Fruit fly (Drosophila melanogaster) whole organism, embryonic: ENCODE results near the gene PGAP1.

ENCODE experiments used
- Ada2b ChIP-seq: fragments of 200-800 bp; sonication (Bioruptor generic); IDR thresholded peaks from 2 replicates; pipeline ENCODE4 v1.3.6; 2022; ENCODE audit warnings: missing biosample characterization, missing genetic modification characterization
- Adf1 ChIP-seq: fragments of 200-800 bp; sonication (Bioruptor generic); IDR thresholded peaks from 2 replicates; pipeline ENCODE4 v1.3.6; 2022; ENCODE audit warnings: missing biosample characterization, missing genetic modification characterization
- B-H2 ChIP-seq: fragments of 200-800 bp; sonication (Bioruptor generic); optimal IDR thresholded peaks from 2 replicates; lab custom pipeline; 2018; ENCODE audit warnings: missing biosample characterization, mild to moderate bottlenecking, missing genetic modification characterization
- Blimp-1 ChIP-seq: fragments of 200-800 bp; sonication (Bioruptor generic); optimal IDR thresholded peaks from 3 replicates; lab custom pipeline; 2018; ENCODE audit warnings: missing biosample characterization, missing genetic modification characterization, mild to moderate bottlenecking, moderate library complexity, missing genetic modification reagents
- CG10209 ChIP-seq: fragments of 200-800 bp; sonication (Bioruptor generic); optimal IDR thresholded peaks from 3 replicates; lab custom pipeline; 2017; ENCODE audit warnings: missing biosample characterization, mild to moderate bottlenecking, missing genetic modification characterization, missing genetic modification reagents
- CG1024 ChIP-seq: fragments of 200-800 bp; sonication (Bioruptor generic); IDR thresholded peaks from 2 replicates; pipeline ENCODE4 v1.3.6; 2022; ENCODE audit warnings: missing biosample characterization, missing genetic modification characterization
- CG10321 ChIP-seq: fragments of 200-800 bp; sonication (Bioruptor generic); IDR thresholded peaks from 2 replicates; pipeline ENCODE4 v1.3.6; 2022; ENCODE audit warnings: missing biosample characterization, missing genetic modification characterization
- CG11247 ChIP-seq: fragments of 200-800 bp; sonication (Bioruptor generic); IDR thresholded peaks from 2 replicates; pipeline ENCODE4 v1.3.6; 2022; ENCODE audit warnings: missing biosample characterization, missing genetic modification characterization
- CG12942 ChIP-seq: fragments of 200-800 bp; sonication (Bioruptor generic); optimal IDR thresholded peaks from 3 replicates; lab custom pipeline; 2016; ENCODE audit warnings: missing biosample characterization, missing genetic modification characterization
- CG17912 ChIP-seq: fragments of 200-800 bp; sonication (Bioruptor generic); optimal IDR thresholded peaks from 2 replicates; lab custom pipeline; 2018; ENCODE audit warnings: missing biosample characterization, mild to moderate bottlenecking, missing genetic modification characterization
- CG18476 ChIP-seq: fragments of 200-800 bp; sonication (Bioruptor generic); optimal IDR thresholded peaks from 2 replicates; lab custom pipeline; 2016; ENCODE audit warnings: missing biosample characterization, mild to moderate bottlenecking, missing genetic modification characterization
- CG2120 ChIP-seq: fragments of 200-800 bp; sonication (Bioruptor generic); optimal IDR thresholded peaks from 3 replicates; lab custom pipeline; 2016; ENCODE audit warnings: missing biosample characterization, missing genetic modification characterization
- CG2199 ChIP-seq: fragments of 200-800 bp; sonication (Bioruptor generic); IDR thresholded peaks from 3 replicates; pipeline ENCODE4 v1.3.6; 2022; ENCODE audit warnings: missing biosample characterization, missing genetic modification characterization
- CG2712 ChIP-seq: fragments of 200-800 bp; optimal IDR thresholded peaks from 3 replicates; lab custom pipeline; 2019; ENCODE audit warnings: missing biosample characterization, mild to moderate bottlenecking, missing genetic modification characterization, moderate library complexity
- CG30020 ChIP-seq: fragments of 200-800 bp; optimal IDR thresholded peaks from 2 replicates; lab custom pipeline; 2019; ENCODE audit warnings: missing biosample characterization, mild to moderate bottlenecking, missing genetic modification characterization, moderate library complexity
- CG34224 ChIP-seq: fragments of 200-800 bp; sonication (Bioruptor generic); IDR thresholded peaks from 3 replicates; pipeline ENCODE4 v1.3.6; 2022; ENCODE audit warnings: missing biosample characterization, missing genetic modification characterization; ENCODE audit not compliant: partially characterized antibody
- CG34376 ChIP-seq: fragments of 200-800 bp; sonication (Bioruptor generic); optimal IDR thresholded peaks from 2 replicates; lab custom pipeline; 2018; ENCODE audit warnings: missing biosample characterization, mild to moderate bottlenecking, missing genetic modification characterization
- CG4404 ChIP-seq: fragments of 200-800 bp; sonication (Bioruptor generic); IDR thresholded peaks from 2 replicates; pipeline ENCODE4 v1.3.6; 2022; ENCODE audit warnings: missing biosample characterization, missing genetic modification characterization
- CG5953 ChIP-seq: fragments of 200-800 bp; sonication (Bioruptor generic); IDR thresholded peaks from 2 replicates; pipeline ENCODE4 v1.3.6; 2022; ENCODE audit warnings: missing biosample characterization, missing genetic modification characterization
- CG6765 ChIP-seq: fragments of 200-800 bp; sonication (Bioruptor generic); optimal IDR thresholded peaks from 3 replicates; lab custom pipeline; 2017; ENCODE audit warnings: missing biosample characterization, mild to moderate bottlenecking, missing genetic modification characterization
- CG7357 ChIP-seq: fragments of 200-800 bp; sonication (Bioruptor generic); IDR thresholded peaks from 3 replicates; pipeline ENCODE4 v1.3.6; 2022; ENCODE audit warnings: missing biosample characterization, missing genetic modification characterization
- CG7839 ChIP-seq: fragments of 200-800 bp; sonication (Bioruptor generic); optimal IDR thresholded peaks from 3 replicates; lab custom pipeline; 2018; ENCODE audit warnings: missing biosample characterization, mild to moderate bottlenecking, missing genetic modification characterization, moderate library complexity
- CG8281 ChIP-seq: fragments of 200-800 bp; sonication (Bioruptor generic); optimal IDR thresholded peaks from 2 replicates; lab custom pipeline; 2018; ENCODE audit warnings: missing biosample characterization, mild to moderate bottlenecking, missing genetic modification characterization, moderate library complexity
- CkIIα-i1 ChIP-seq: fragments of 200-800 bp; sonication (Bioruptor generic); IDR thresholded peaks from 2 replicates; pipeline ENCODE4 v1.3.6; 2022; ENCODE audit warnings: missing biosample characterization, missing genetic modification characterization
- CrebB ChIP-seq: fragments of 200-800 bp; sonication (Bioruptor generic); optimal IDR thresholded peaks from 3 replicates; lab custom pipeline; 2018; ENCODE audit warnings: missing biosample characterization, mild to moderate bottlenecking, missing genetic modification characterization
- Dll ChIP-seq: fragments of 200-800 bp; sonication (Bioruptor generic); IDR thresholded peaks from 4 replicates; pipeline ENCODE4 v1.3.6; 2022; ENCODE audit warnings: missing biosample characterization, missing genetic modification characterization; ENCODE audit not compliant: partially characterized antibody
- Dref ChIP-seq: fragments of 200-800 bp; sonication (Bioruptor generic); IDR thresholded peaks from 2 replicates; pipeline ENCODE4 v1.3.6; 2022; ENCODE audit warnings: missing biosample characterization, missing genetic modification characterization
- Hand ChIP-seq: fragments of 200-800 bp; sonication (Bioruptor generic); optimal IDR thresholded peaks from 2 replicates; lab custom pipeline; 2017; ENCODE audit warnings: mild to moderate bottlenecking, missing biosample characterization, missing genetic modification reagents, missing genetic modification characterization
- Hr39 ChIP-seq: fragments of >200 bp; optimal IDR thresholded peaks from 2 replicates; lab custom pipeline; 2017
- MESR4 ChIP-seq: fragments of 200-800 bp; sonication (Bioruptor generic); optimal IDR thresholded peaks from 2 replicates; lab custom pipeline; 2018; ENCODE audit warnings: missing biosample characterization, mild to moderate bottlenecking, missing genetic modification characterization, moderate library complexity
- NC2α ChIP-seq: fragments of 200-800 bp; sonication (Bioruptor generic); optimal IDR thresholded peaks from 2 replicates; lab custom pipeline; 2016; ENCODE audit warnings: missing biosample characterization, missing genetic modification characterization
- NFAT ChIP-seq: fragments of 200-800 bp; sonication (Bioruptor generic); IDR thresholded peaks from 2 replicates; pipeline ENCODE4 v1.3.6; 2022; ENCODE audit warnings: missing biosample characterization, missing genetic modification characterization
- Nf-YB ChIP-seq: fragments of 200-800 bp; sonication (Bioruptor generic); optimal IDR thresholded peaks from 3 replicates; lab custom pipeline; 2019; ENCODE audit warnings: missing biosample characterization, mild to moderate bottlenecking, missing genetic modification characterization, moderate library complexity
- Nf-YC ChIP-seq: fragments of 200-800 bp; optimal IDR thresholded peaks from 3 replicates; lab custom pipeline; 2019; ENCODE audit warnings: missing biosample characterization, mild to moderate bottlenecking, missing genetic modification characterization, moderate library complexity
- Rx ChIP-seq: fragments of 200-800 bp; sonication (Bioruptor generic); IDR thresholded peaks from 2 replicates; pipeline ENCODE4 v1.3.6; 2022; ENCODE audit warnings: missing biosample characterization, missing genetic modification characterization
- amos ChIP-seq: fragments of 200-800 bp; sonication (Bioruptor generic); IDR thresholded peaks from 2 replicates; pipeline ENCODE4 v1.3.6; 2022; ENCODE audit warnings: missing biosample characterization, missing genetic modification characterization; ENCODE audit not compliant: partially characterized antibody
- da ChIP-seq: fragments of 200-800 bp; sonication (Bioruptor generic); optimal IDR thresholded peaks from 2 replicates; lab custom pipeline; 2016; ENCODE audit warnings: missing biosample characterization, missing genetic modification characterization
- dmrt99B ChIP-seq: fragments of 200-800 bp; sonication (Bioruptor generic); optimal IDR thresholded peaks from 2 replicates; lab custom pipeline; 2018; ENCODE audit warnings: missing biosample characterization, mild to moderate bottlenecking, missing genetic modification characterization, moderate library complexity
- hth ChIP-seq: fragments of >200 bp; optimal IDR thresholded peaks from 2 replicates; lab custom pipeline; 2017; ENCODE audit warnings: inconsistent platforms
- jumu ChIP-seq: fragments of 200-800 bp; sonication (Bioruptor generic); optimal IDR thresholded peaks from 3 replicates; lab custom pipeline; 2016; ENCODE audit warnings: missing biosample characterization, missing genetic modification characterization
- lov ChIP-seq, 2 experiments: fragments of 200-800 bp in 1 of 2; fragments of >200 bp in 1 of 2; sonication (Bioruptor generic) in 1 of 2; IDR thresholded peaks in 1 of 2; optimal IDR thresholded peaks in 1 of 2; 2 replicates in 1 of 2; 3 replicates in 1 of 2; pipeline versions ENCODE4 v1.3.6 to Lab custom; 2017 to 2022; ENCODE audit warnings: missing biosample characterization in 1 of 2, missing genetic modification characterization in 1 of 2
- oc ChIP-seq: fragments of 200-800 bp; sonication (Bioruptor generic); optimal IDR thresholded peaks from 2 replicates; lab custom pipeline; 2018; ENCODE audit warnings: missing biosample characterization, mild to moderate bottlenecking, missing genetic modification characterization, moderate library complexity
- pan ChIP-seq, 4 experiments: fragments of >200 bp in 3 of 4; fragments of 200-800 bp in 1 of 4; sonication (Bioruptor generic) in 1 of 4; optimal IDR thresholded peaks in 3 of 4; IDR thresholded peaks in 1 of 4; 2 replicates each; pipeline versions ENCODE4 v1.3.6 to Lab custom; 2017 to 2022; ENCODE audit warnings: missing biosample characterization in 2 of 4, missing genetic modification characterization in 2 of 4, mixed read lengths in 1 of 4
- pho ChIP-seq: fragments of 200-800 bp; sonication (Bioruptor generic); optimal IDR thresholded peaks from 2 replicates; lab custom pipeline; 2016; ENCODE audit warnings: missing biosample characterization, missing genetic modification characterization
- ro ChIP-seq: fragments of 200-800 bp; sonication (Bioruptor generic); IDR thresholded peaks from 2 replicates; pipeline ENCODE4 v1.3.6; 2022; ENCODE audit warnings: missing biosample characterization, missing genetic modification characterization
- row ChIP-seq: fragments of 200-800 bp; sonication (Bioruptor generic); IDR thresholded peaks from 3 replicates; pipeline ENCODE4 v1.3.6; 2022; ENCODE audit warnings: missing biosample characterization, missing genetic modification characterization
- sima ChIP-seq: fragments of 200-800 bp; sonication (Bioruptor generic); optimal IDR thresholded peaks from 2 replicates; lab custom pipeline; 2016; ENCODE audit warnings: missing biosample characterization, missing genetic modification characterization
- tio ChIP-seq: fragments of 200-800 bp; sonication (Bioruptor generic); optimal IDR thresholded peaks from 2 replicates; lab custom pipeline; 2017; ENCODE audit warnings: missing biosample characterization, missing genetic modification characterization, inconsistent platforms
- vfl ChIP-seq: fragments of 200-800 bp; sonication (Bioruptor generic); optimal IDR thresholded peaks from 2 replicates; lab custom pipeline; 2016; ENCODE audit warnings: missing biosample characterization, missing genetic modification characterization

The PGAP1 gene

DNA sequence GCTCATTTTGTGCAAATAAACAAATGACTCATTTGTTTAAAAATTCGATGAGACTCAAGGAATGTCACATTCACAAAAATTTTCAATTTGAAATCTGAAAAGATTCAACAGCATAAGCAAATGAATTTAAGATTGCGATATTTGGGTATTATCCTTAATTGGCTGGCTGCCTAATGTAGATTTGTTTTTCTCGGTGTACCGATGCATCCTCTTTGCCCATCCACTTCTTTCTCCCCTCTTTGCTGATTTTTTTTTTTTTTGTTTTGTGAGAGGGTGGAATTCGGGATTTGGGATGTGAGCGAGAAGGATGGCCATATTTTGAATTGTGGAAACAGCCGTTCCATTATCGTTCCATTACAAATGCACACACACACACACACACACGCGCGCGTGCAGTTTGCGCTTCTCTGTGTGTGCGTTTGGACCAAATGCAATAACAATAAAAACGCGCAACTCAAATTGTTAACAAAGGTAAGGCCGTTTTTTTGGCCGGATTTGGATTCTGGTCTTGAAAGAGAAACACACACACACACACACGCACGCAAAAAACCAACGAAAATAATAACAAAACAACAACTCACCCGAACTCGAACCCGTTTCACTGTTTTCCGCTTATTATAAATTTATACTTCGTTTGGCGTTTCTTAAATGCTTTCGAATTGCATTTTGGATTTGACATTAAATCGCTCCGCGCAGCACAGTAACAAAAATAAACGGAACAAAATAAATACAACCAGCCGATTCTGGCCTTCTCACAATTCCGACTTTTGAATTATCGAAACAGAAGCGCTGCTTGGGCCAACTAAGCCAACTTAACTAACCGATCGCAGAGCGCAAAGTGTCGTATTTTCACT, 10.0 kb downstream of the PGAP1 start (continued):
- TF ChIP-seq pan (optimal IDR thresholded peaks at IDR 0.05; lab: Kevin White, UChicago) (no peak), pan (GFP tag; optimal IDR thresholded peaks at IDR 0.05 in 1 of 2, IDR thresholded peaks at IDR 0.05 in 1 of 2) (peak in 1 of 2 experiments; percentile 33), CG7839 (tag; lab: Kevin White, UChicago) (no peak), NC2α (GFP tag; lab: Kevin White, UChicago) (no peak), CkIIα-i1 (GFP tag; lab: Robert Waterston, UW) (no peak), Rx (GFP tag; lab: Robert Waterston, UW) (0 out of 2 replicates have a peak, but pooled peaks have one; percentile 28), CG2712 (tag; lab: Kevin White, UChicago) (peak; percentile 69), CG11247 (GFP tag; lab: Robert Waterston, UW) (no peak), CG4404 (GFP tag; lab: Robert Waterston, UW) (0 out of 2 replicates have a peak, but pooled peaks have one; percentile 34), Nf-YC (no peak), vfl (GFP tag; lab: Kevin White, UChicago) (no peak), CG7357 (no peak), CG17912 (GFP tag; lab: Kevin White, UChicago) (no peak), lov (optimal IDR thresholded peaks at IDR 0.05; lab: Kevin White, UChicago) (no peak), lov (GFP tag; IDR thresholded peaks at IDR 0.05; lab: Robert Waterston, UW) (no peak), CG2199 (GFP tag; lab: Robert Waterston, UW) (no peak), oc (no peak), CG30020 (no peak), jumu (GFP tag; lab: Kevin White, UChicago) (peak; percentile 39), Adf1 (GFP tag; lab: Robert Waterston, UW) (no peak), B-H2 (GFP tag; lab: Kevin White, UChicago) (no peak), CG10209 (GFP tag; lab: Kevin White, UChicago) (peak; percentile 7), Hand (GFP tag; lab: Kevin White, UChicago) (no peak), CG12942 (peak; percentile 15), NFAT (GFP tag; lab: Robert Waterston, UW) (no peak), da (GFP tag; lab: Kevin White, UChicago) (peak; percentile 8), CG5953 (no peak), Nf-YB (GFP tag; lab: Kevin White, UChicago) (peak; percentile 10), tio (GFP tag; lab: Kevin White, UChicago) (no peak), row (GFP tag; lab: Robert Waterston, UW) (peak; percentile 48; the same call in 1 of the 3 replicates), Ada2b (GFP tag; lab: Robert Waterston, UW) (no peak), CG6765 (no peak), CrebB (tag; lab: Kevin White, UChicago) (no peak), CG10321 (GFP tag; lab: Robert Waterston, UW) (0 out of 2 replicates have a peak, but pooled peaks have one; percentile 10), sima (no peak), CG1024 (no peak; the same call in 1 of the 2 replicates), dmrt99B (tag; lab: Kevin White, UChicago) (no peak), CG18476 (GFP tag; lab: Kevin White, UChicago) (peak; percentile 14), Dref (GFP tag; lab: Robert Waterston, UW) (no peak), CG34376 (GFP tag; lab: Kevin White, UChicago) (no peak), Hr39 (lab: Kevin White, UChicago) (no peak), Dll (GFP tag; lab: Robert Waterston, UW) (no peak), hth (lab: Kevin White, UChicago) (no peak), Blimp-1 (GFP tag; lab: Kevin White, UChicago) (peak; percentile 61), pho (GFP tag; lab: Kevin White, UChicago) (no peak), CG34224 (no peak), ro (GFP tag; lab: Robert Waterston, UW) (no peak), amos (GFP tag; lab: Robert Waterston, UW) (no peak), MESR4 (GFP tag; lab: Kevin White, UChicago) (no peak), CG2120 (GFP tag; lab: Kevin White, UChicago) (no peak), CG8281 (tag; lab: Kevin White, UChicago) (no peak)
